Worm (Caenorhabditis elegans) whole organism, L2 larva: ENCODE results near the gene F56A8.3.

Source experiments
- R02D3.7 ChIP-seq: fragments of 150-350 bp; optimal IDR thresholded peaks from 2 replicates; lab custom pipeline; 2014; ENCODE audit warnings: missing biosample characterization, missing genetic modification characterization
- ama-1 ChIP-seq: fragments of 150-350 bp; optimal IDR thresholded peaks from 2 replicates; lab custom pipeline; 2018; ENCODE audit warnings: inconsistent platforms
- lin-13 ChIP-seq: fragments of 150-350 bp; optimal IDR thresholded peaks from 2 replicates; lab custom pipeline; 2014; ENCODE audit warnings: missing biosample characterization, missing genetic modification reagents, missing genetic modification characterization
- lin-39 ChIP-seq: fragments of 150-350 bp; optimal IDR thresholded peaks from 2 replicates; lab custom pipeline; 2014; ENCODE audit warnings: missing biosample characterization, missing genetic modification reagents, missing genetic modification characterization
- lsy-2 ChIP-seq, 2 experiments: fragments of 150-350 bp in 1 of 2; sonication (generic microtip) in 1 of 2; optimal IDR thresholded peaks; 2 replicates each; lab custom pipeline; 2014 to 2017; ENCODE audit warnings: missing biosample characterization in 2 of 2, missing genetic modification characterization in 2 of 2
- nhr-21 ChIP-seq: fragments of 150-350 bp; optimal IDR thresholded peaks from 2 replicates; lab custom pipeline; 2014; ENCODE audit warnings: missing biosample characterization, missing genetic modification characterization
- nhr-23 ChIP-seq: fragments of 150-350 bp; optimal IDR thresholded peaks from 2 replicates; lab custom pipeline; 2014; ENCODE audit warnings: missing biosample characterization, missing genetic modification reagents, missing genetic modification characterization
- nhr-237 ChIP-seq: fragments of 150-350 bp; optimal IDR thresholded peaks from 2 replicates; lab custom pipeline; 2014; ENCODE audit warnings: missing biosample characterization, missing genetic modification characterization
- nhr-6 ChIP-seq: fragments of 150-350 bp; optimal IDR thresholded peaks from 2 replicates; lab custom pipeline; 2014; ENCODE audit warnings: missing biosample characterization, missing genetic modification characterization
- unc-62 ChIP-seq: fragments of 150-350 bp; optimal IDR thresholded peaks from 2 replicates; lab custom pipeline; 2014; ENCODE audit warnings: missing biosample characterization, missing genetic modification reagents, missing genetic modification characterization

DNA sequence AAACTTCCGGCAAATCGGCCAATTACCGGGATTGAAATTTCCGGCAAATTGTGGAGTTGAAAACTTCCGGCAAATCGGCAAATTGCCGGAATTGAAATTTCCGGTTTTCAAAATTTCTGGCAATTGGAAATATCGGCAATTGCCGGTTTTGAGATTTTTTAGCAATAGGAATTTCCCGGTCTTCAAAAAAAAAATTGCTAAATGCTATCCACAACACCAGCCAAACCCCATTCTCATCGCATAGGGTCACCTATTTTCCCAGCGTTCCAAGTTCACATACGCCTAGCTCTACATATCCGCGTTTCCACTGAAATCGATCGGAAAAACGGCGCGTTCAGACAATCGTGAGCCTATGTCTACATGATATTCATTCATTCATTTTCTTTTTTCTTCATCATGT, 28.7 kb downstream of the F56A8.3 start, which contains the start of gene F56A8.8:
- TF ChIP-seq nhr-237 (tag; lab: Kevin White, UChicago) (no peak), ama-1 (no peak), unc-62 (GFP tag; lab: Kevin White, UChicago) (no peak), lin-13 (GFP tag; lab: Kevin White, UChicago) (no peak), lin-39 (tag; lab: Kevin White, UChicago) (no peak), nhr-23 (tag; lab: Kevin White, UChicago) (no peak), lsy-2 (tag; optimal IDR thresholded peaks at IDR 0.05; lab: Kevin White, UChicago) (no peak), nhr-6 (tag; lab: Kevin White, UChicago) (no peak), R02D3.7 (tag; lab: Kevin White, UChicago) (no peak), nhr-21 (tag; lab: Kevin White, UChicago) (no peak)
